Worm (Caenorhabditis elegans) whole organism, young adult: ENCODE results near the gene try-1.
A peak's percentile ranks its signal among the peaks of the same experiment; 100 is the strongest.
"Not testable (repeated sequence)": the region's sequence is repeated elsewhere in the genome, so short reads cannot be mapped to it uniquely, and the experiment has no call there.

ENCODE experiments used
- B0019.2 ChIP-seq: fragments of 200-800 bp; sonication (Bioruptor generic); conservative IDR thresholded peaks from 2 replicates; pipeline ENCODE4 v1.3.6; 2022; ENCODE audit warnings: missing genetic modification reagents, missing genetic modification characterization, missing compliant biosample characterization
- B0261.1 ChIP-seq: sonication (generic microtip); optimal IDR thresholded peaks from 2 replicates; lab custom pipeline; 2016; ENCODE audit warnings: mild to moderate bottlenecking, missing genetic modification characterization, moderate library complexity, missing compliant biosample characterization
- C06A6.2 ChIP-seq: fragments of 200-800 bp; sonication (Bioruptor generic); conservative IDR thresholded peaks from 2 replicates; pipeline ENCODE4 v1.3.6; 2022; ENCODE audit warnings: missing genetic modification characterization, missing compliant biosample characterization
- D2030.7 ChIP-seq: fragments of 200-800 bp; sonication (Bioruptor generic); IDR thresholded peaks from 2 replicates; pipeline ENCODE4 v1.3.6; 2022; ENCODE audit warnings: missing genetic modification reagents, missing genetic modification characterization, missing compliant biosample characterization
- F22D6.2 ChIP-seq: sonication (generic microtip); optimal IDR thresholded peaks from 2 replicates; lab custom pipeline; 2016; ENCODE audit warnings: mild to moderate bottlenecking, missing genetic modification characterization, missing compliant biosample characterization
- F33H1.4 ChIP-seq: fragments of 200-800 bp; sonication (Bioruptor generic); IDR thresholded peaks from 2 replicates; pipeline ENCODE4 v1.3.6; 2022; ENCODE audit warnings: missing genetic modification reagents, missing genetic modification characterization, missing compliant biosample characterization
- F49E8.2 ChIP-seq: sonication (generic microtip); optimal IDR thresholded peaks from 3 replicates; lab custom pipeline; 2017; ENCODE audit warnings: missing genetic modification characterization, mild to moderate bottlenecking, missing compliant biosample characterization, antibody characterized with exemption, moderate library complexity; ENCODE audit not compliant: insufficient read depth
- Y53G8AR.9 ChIP-seq: fragments of 200-800 bp; sonication (Bioruptor generic); conservative IDR thresholded peaks from 2 replicates; pipeline ENCODE4 v1.3.6; 2022; ENCODE audit warnings: missing genetic modification reagents, missing genetic modification characterization, missing compliant biosample characterization
- Y56A3A.18 ChIP-seq: fragments of 200-800 bp; sonication (Bioruptor generic); IDR thresholded peaks from 2 replicates; pipeline ENCODE4 v1.3.6; 2022; ENCODE audit warnings: missing genetic modification reagents, missing genetic modification characterization, missing compliant biosample characterization
- Y79H2A.3 ChIP-seq: fragments of 200-800 bp; sonication (Bioruptor generic); conservative IDR thresholded peaks from 2 replicates; pipeline ENCODE4 v1.3.6; 2022; ENCODE audit warnings: missing genetic modification reagents, missing genetic modification characterization, missing compliant biosample characterization
- aptf-2 ChIP-seq: fragments of 200-800 bp; sonication (Bioruptor generic); conservative IDR thresholded peaks from 2 replicates; pipeline ENCODE4 v1.3.6; 2022; ENCODE audit warnings: missing genetic modification reagents, missing genetic modification characterization, missing compliant biosample characterization
- cebp-1 ChIP-seq, 2 experiments: fragments of 200-800 bp in 1 of 2; sonication (Bioruptor generic) in 1 of 2; sonication (generic microtip) in 1 of 2; IDR thresholded peaks in 1 of 2; optimal IDR thresholded peaks in 1 of 2; 2 replicates each; pipeline versions ENCODE4 v1.3.6 to Lab custom; 2017 to 2022; ENCODE audit warnings: missing compliant biosample characterization in 2 of 2, missing genetic modification characterization in 2 of 2, mild to moderate bottlenecking in 1 of 2, missing genetic modification reagents in 1 of 2, moderate library complexity in 1 of 2
- cebp-2 ChIP-seq: fragments of 200-800 bp; sonication (Bioruptor generic); IDR thresholded peaks from 2 replicates; pipeline ENCODE4 v1.3.6; 2022; ENCODE audit warnings: missing genetic modification characterization, missing compliant biosample characterization
- ceh-40 ChIP-seq: fragments of 200-800 bp; sonication (Bioruptor generic); IDR thresholded peaks from 2 replicates; pipeline ENCODE4 v1.3.6; 2022; ENCODE audit warnings: missing genetic modification characterization, missing compliant biosample characterization
- die-1 ChIP-seq: sonication (generic microtip); optimal IDR thresholded peaks from 2 replicates; lab custom pipeline; 2016; ENCODE audit warnings: missing genotype, mild to moderate bottlenecking, missing genetic modification characterization, missing compliant biosample characterization
- hmg-1.2 ChIP-seq: fragments of 200-800 bp; sonication (Bioruptor generic); IDR thresholded peaks from 2 replicates; pipeline ENCODE4 v1.3.6; 2022; ENCODE audit warnings: missing genetic modification reagents, missing genetic modification characterization, missing compliant biosample characterization
- hrde-1 ChIP-seq: sonication (generic microtip); optimal IDR thresholded peaks from 2 replicates; lab custom pipeline; 2016; ENCODE audit warnings: missing genetic modification characterization, mild to moderate bottlenecking, missing compliant biosample characterization, moderate library complexity, missing genotype, missing genetic modification reagents, borderline replicate concordance
- lin-26 ChIP-seq: fragments of 200-800 bp; sonication (Bioruptor generic); IDR thresholded peaks from 2 replicates; pipeline ENCODE4 v1.3.6; 2022; ENCODE audit warnings: missing genetic modification reagents, missing genetic modification characterization, missing compliant biosample characterization
- lin-54 ChIP-seq: fragments of 200-800 bp; sonication (Bioruptor generic); optimal IDR thresholded peaks from 2 replicates; lab custom pipeline; 2018; ENCODE audit warnings: mild to moderate bottlenecking, missing genetic modification characterization, missing compliant biosample characterization
- madf-6 ChIP-seq: fragments of 200-800 bp; sonication (Bioruptor generic); IDR thresholded peaks from 2 replicates; pipeline ENCODE4 v1.3.6; 2022; ENCODE audit warnings: missing genetic modification reagents, missing genetic modification characterization, missing compliant biosample characterization
- madf-8 ChIP-seq: fragments of 200-800 bp; sonication (Bioruptor generic); conservative IDR thresholded peaks from 2 replicates; pipeline ENCODE4 v1.3.6; 2022; ENCODE audit warnings: missing genetic modification reagents, missing genetic modification characterization, missing compliant biosample characterization
- mcd-1 ChIP-seq: fragments of 200-800 bp; sonication (Bioruptor generic); IDR thresholded peaks from 2 replicates; pipeline ENCODE4 v1.3.6; 2022; ENCODE audit warnings: missing genetic modification reagents, missing genetic modification characterization, missing compliant biosample characterization
- nfyb-1 ChIP-seq: fragments of 200-800 bp; sonication (Bioruptor generic); IDR thresholded peaks from 2 replicates; pipeline ENCODE4 v1.3.6; 2022; ENCODE audit warnings: missing genetic modification reagents, missing genetic modification characterization, missing compliant biosample characterization
- nhr-179 ChIP-seq: sonication (generic microtip); optimal IDR thresholded peaks from 2 replicates; lab custom pipeline; 2016; ENCODE audit warnings: mild to moderate bottlenecking, missing genetic modification characterization, missing compliant biosample characterization
- pbrm-1 ChIP-seq: fragments of 200-800 bp; sonication (Bioruptor generic); IDR thresholded peaks from 2 replicates; pipeline ENCODE4 v1.3.6; 2022; ENCODE audit warnings: missing genetic modification reagents, missing genetic modification characterization, missing compliant biosample characterization
- pha-4 ChIP-seq: fragments of 150-350 bp; sonication (generic microtip); optimal IDR thresholded peaks from 2 replicates; lab custom pipeline; 2014; ENCODE audit warnings: missing biosample characterization, missing genetic modification reagents, missing genetic modification characterization
- rcor-1 ChIP-seq: fragments of 200-800 bp; sonication (Bioruptor generic); IDR thresholded peaks from 2 replicates; pipeline ENCODE4 v1.3.6; 2022; ENCODE audit warnings: missing genetic modification reagents, missing genetic modification characterization, missing compliant biosample characterization
- repo-1 ChIP-seq: sonication (generic microtip); optimal IDR thresholded peaks from 2 replicates; lab custom pipeline; 2017; ENCODE audit warnings: mild to moderate bottlenecking, missing genetic modification characterization, missing compliant biosample characterization
- rpc-1 ChIP-seq, 2 experiments: fragments of 150-350 bp in 1 of 2; sonication (generic microtip) in 1 of 2; optimal IDR thresholded peaks; 2 replicates each; lab custom pipeline; 2014 to 2018; ENCODE audit warnings: missing biosample characterization in 1 of 2, missing genetic modification characterization in 1 of 2, missing genetic modification reagents in 1 of 2, missing genotype in 1 of 2
- snpc-1.1 ChIP-seq: sonication (generic microtip); optimal IDR thresholded peaks from 2 replicates; lab custom pipeline; 2017; ENCODE audit warnings: missing genetic modification characterization, mild to moderate bottlenecking, missing compliant biosample characterization, antibody characterized with exemption, moderate library complexity, missing genotype, missing genetic modification reagents; ENCODE audit not compliant: insufficient read depth
- snpc-1.3 ChIP-seq: sonication (generic microtip); optimal IDR thresholded peaks from 2 replicates; lab custom pipeline; 2017; ENCODE audit warnings: missing genetic modification characterization, mild to moderate bottlenecking, missing compliant biosample characterization, antibody characterized with exemption, moderate library complexity, missing genotype, missing genetic modification reagents; ENCODE audit not compliant: insufficient read depth
- tbp1 ChIP-seq: fragments of 200-800 bp; sonication (Bioruptor generic); optimal IDR thresholded peaks from 2 replicates; lab custom pipeline; 2018; ENCODE audit warnings: mild to moderate bottlenecking, missing genetic modification characterization, missing compliant biosample characterization
- zfh-2 ChIP-seq: fragments of 200-800 bp; sonication (Bioruptor generic); conservative IDR thresholded peaks from 2 replicates; pipeline ENCODE4 v1.3.6; 2022; ENCODE audit warnings: missing genetic modification reagents, missing genetic modification characterization, missing compliant biosample characterization
- ztf-25 ChIP-seq: fragments of 200-800 bp; sonication (Bioruptor generic); IDR thresholded peaks from 2 replicates; pipeline ENCODE4 v1.3.6; 2022; ENCODE audit warnings: missing genetic modification reagents, missing genetic modification characterization, missing compliant biosample characterization
- ztf-28 ChIP-seq: fragments of 200-800 bp; sonication (Bioruptor generic); IDR thresholded peaks from 2 replicates; pipeline ENCODE4 v1.3.6; 2022; ENCODE audit warnings: missing genetic modification reagents, missing genetic modification characterization, missing compliant biosample characterization
- ztf-6 ChIP-seq: fragments of 200-800 bp; sonication (Bioruptor generic); IDR thresholded peaks from 2 replicates; pipeline ENCODE4 v1.3.6; 2022; ENCODE audit warnings: missing genetic modification reagents, missing genetic modification characterization, missing compliant biosample characterization

The try-1 gene

DNA sequence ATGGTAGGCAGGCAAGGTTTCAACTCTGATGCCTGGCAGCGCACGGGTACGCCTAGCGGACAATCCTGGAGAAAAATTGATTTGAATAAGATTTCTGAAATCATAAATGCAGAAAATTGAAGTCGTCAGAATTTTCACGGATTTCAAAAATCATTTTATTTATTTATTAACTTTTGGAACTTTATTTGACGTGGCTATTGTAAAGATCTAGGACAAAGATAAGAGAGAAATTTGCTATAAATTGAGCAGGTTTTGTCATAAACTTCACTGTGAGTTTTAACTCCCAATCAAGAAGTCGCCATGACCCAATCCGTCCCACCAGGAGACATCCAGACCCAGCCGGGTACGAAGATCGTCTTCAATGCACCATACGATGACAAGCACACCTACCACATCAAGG is 16.6 kb downstream of the try-1 start, which contains the start of gene msp-152:
msp-152 (plus strand) TSS at position 301 of the 400 bp plus-strand sequence.
- TF ChIP-seq nhr-179 (tag; lab: Kevin White, UChicago); die-1; hmg-1.2 (GFP tag; lab: Robert Waterston, UW): not testable (repeated sequence)

DNA sequence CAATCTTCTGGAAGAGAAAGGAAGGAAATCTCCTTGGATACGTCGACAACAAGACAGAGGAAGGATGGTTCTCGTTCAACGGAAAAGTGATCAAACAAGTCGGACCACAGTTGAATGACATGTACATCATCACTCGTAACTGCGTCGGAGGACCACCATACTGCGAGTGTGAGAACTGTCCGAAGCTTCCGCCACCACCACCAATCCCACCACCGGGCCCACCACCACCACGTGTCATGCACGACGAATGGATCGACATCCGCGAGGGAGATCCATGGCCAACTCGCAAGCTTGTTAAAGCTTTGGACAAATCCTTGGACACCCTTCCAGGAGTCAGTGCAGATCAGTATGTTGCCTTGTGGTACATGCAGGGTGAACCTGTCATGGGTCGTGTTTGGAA is 18.0 kb downstream of the try-1 start:
- TF ChIP-seq pbrm-1 (GFP tag; lab: Robert Waterston, UW) = no peak
- no peak for TF ChIP-seq F49E8.2
- no peak for TF ChIP-seq hrde-1 (tag; lab: Kevin White, UChicago)
- no peak for TF ChIP-seq B0019.2 (GFP tag; lab: Robert Waterston, UW)
- no peak for TF ChIP-seq pha-4 (tag; lab: Kevin White, UChicago)
- TF ChIP-seq Y79H2A.3 (GFP tag; lab: Robert Waterston, UW) = no peak
- no peak for TF ChIP-seq lin-54 (GFP tag; lab: Kevin White, UChicago)
- TF ChIP-seq snpc-1.1 (tag; lab: Kevin White, UChicago) = no peak
- no peak for TF ChIP-seq F22D6.2 (tag; lab: Kevin White, UChicago)
- no peak for TF ChIP-seq D2030.7 (GFP tag; lab: Robert Waterston, UW)
- TF ChIP-seq ztf-28 (GFP tag; lab: Robert Waterston, UW) = no peak
- TF ChIP-seq cebp-2 (GFP tag; lab: Robert Waterston, UW) = no peak
- no peak for TF ChIP-seq nfyb-1 (GFP tag; lab: Robert Waterston, UW)
- TF ChIP-seq madf-8 (GFP tag; lab: Robert Waterston, UW) = no peak
- TF ChIP-seq repo-1 (tag; lab: Kevin White, UChicago) = no peak
- no peak for TF ChIP-seq ztf-6 (GFP tag; lab: Robert Waterston, UW)
- no peak for TF ChIP-seq zfh-2 (GFP tag; lab: Robert Waterston, UW)
- TF ChIP-seq snpc-1.3 (tag; lab: Kevin White, UChicago) = no peak
- no peak for TF ChIP-seq F33H1.4 (GFP tag; lab: Robert Waterston, UW)

DNA sequence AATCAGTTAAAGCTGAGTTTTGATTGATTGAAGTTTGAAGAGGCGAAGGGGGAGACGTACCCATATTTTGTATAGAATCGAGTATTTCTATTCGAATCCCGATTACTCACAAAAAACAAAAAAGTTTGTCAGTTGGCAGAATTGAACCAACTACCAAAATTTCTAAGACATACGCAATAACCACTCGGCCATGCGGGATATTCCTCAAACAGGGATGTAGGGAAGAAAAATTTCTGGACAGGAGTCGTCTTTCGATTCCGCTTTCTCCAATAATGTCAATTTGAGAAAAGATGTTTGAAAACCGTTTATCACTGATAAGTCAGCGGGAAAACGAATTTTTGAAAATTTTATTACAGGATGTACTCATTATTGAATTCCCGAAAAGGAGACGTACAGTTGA is 21.0 kb downstream of the try-1 start:
- TF ChIP-seq F33H1.4 (GFP tag; lab: Robert Waterston, UW) (0 out of 2 replicates have a peak, but pooled peaks have one; percentile 16), cebp-1 (GFP tag; IDR thresholded peaks at IDR 0.05; lab: Robert Waterston, UW) (peak; percentile 32; the same call in 1 of the 2 replicates), Y56A3A.18 (GFP tag; lab: Robert Waterston, UW) (0 out of 2 replicates have a peak, but pooled peaks have one; percentile 38), cebp-2 (GFP tag; lab: Robert Waterston, UW) (0 out of 2 replicates have a peak, but pooled peaks have one; percentile 22), ztf-25 (GFP tag; lab: Robert Waterston, UW) (peak; percentile 87), hmg-1.2 (GFP tag; lab: Robert Waterston, UW) (peak; percentile 74), pbrm-1 (GFP tag; lab: Robert Waterston, UW) (0 out of 2 replicates have a peak, but pooled peaks have one; percentile 28), aptf-2 (0 out of 2 replicates have a peak, but pooled peaks have one; percentile 10), tbp1 (peak; percentile 84), C06A6.2 (0 out of 2 replicates have a peak, but pooled peaks have one; percentile 15), mcd-1 (GFP tag; lab: Robert Waterston, UW) (0 out of 2 replicates have a peak, but pooled peaks have one; percentile 22), ceh-40 (0 out of 2 replicates have a peak, but pooled peaks have one; percentile 69), madf-6 (GFP tag; lab: Robert Waterston, UW) (peak; percentile 57; the same call in 1 of the 2 replicates), rpc-1 (tag; optimal IDR thresholded peaks at IDR 0.05; lab: Kevin White, UChicago) (peak; percentile 44), Y53G8AR.9 (0 out of 2 replicates have a peak, but pooled peaks have one; percentile 28), nfyb-1 (GFP tag; lab: Robert Waterston, UW) (peak; percentile 49; the same call in 1 of the 2 replicates), B0261.1 (tag; lab: Kevin White, UChicago) (peak; percentile 61), lin-26 (GFP tag; lab: Robert Waterston, UW) (peak; percentile 96), rcor-1 (GFP tag; lab: Robert Waterston, UW) (0 out of 2 replicates have a peak, but pooled peaks have one; percentile 13)
- TF ChIP-seq cebp-1 (tag; optimal IDR thresholded peaks at IDR 0.05; lab: Kevin White, UChicago); rpc-1 (optimal IDR thresholded peaks at IDR 0.05; lab: Kevin White, UChicago): not testable (repeated sequence)
